Fruit fly (Drosophila melanogaster) whole organism, pupa: ENCODE measurements around the gene CG4982.

Experiments used
- CG10348 ChIP-seq: fragments of 200-800 bp; sonication (Bioruptor generic); IDR thresholded peaks from 2 replicates; pipeline ENCODE4 v1.3.6; 2022; ENCODE audit warnings: missing biosample characterization, missing genetic modification characterization
- CG12605 ChIP-seq: fragments of 200-800 bp; sonication (Bioruptor generic); IDR thresholded peaks from 2 replicates; pipeline ENCODE4 v1.3.6; 2022; ENCODE audit warnings: missing biosample characterization, missing genetic modification characterization
- CG13204 ChIP-seq: fragments of 200-800 bp; sonication (Bioruptor generic); optimal IDR thresholded peaks from 2 replicates; lab custom pipeline; 2018; ENCODE audit warnings: missing biosample characterization, mild to moderate bottlenecking, missing genetic modification characterization, moderate library complexity
- CG14655 ChIP-seq: fragments of 200-800 bp; sonication (Bioruptor generic); optimal IDR thresholded peaks from 3 replicates; lab custom pipeline; 2017; ENCODE audit warnings: mild to moderate bottlenecking, missing biosample characterization, missing genetic modification reagents, missing genetic modification characterization
- CG15710 ChIP-seq: fragments of 200-800 bp; sonication (Bioruptor generic); optimal IDR thresholded peaks from 2 replicates; lab custom pipeline; 2018; ENCODE audit warnings: missing biosample characterization, mild to moderate bottlenecking, missing genetic modification characterization, moderate library complexity
- CG17806 ChIP-seq: fragments of 200-800 bp; sonication (Bioruptor generic); optimal IDR thresholded peaks from 2 replicates; lab custom pipeline; 2018; ENCODE audit warnings: missing biosample characterization, mild to moderate bottlenecking, missing genetic modification characterization, moderate library complexity
- CG32121 ChIP-seq: fragments of 200-800 bp; sonication (Bioruptor generic); IDR thresholded peaks from 2 replicates; pipeline ENCODE4 v1.3.6; 2022; ENCODE audit warnings: missing biosample characterization, missing genetic modification characterization
- CG34367 ChIP-seq: fragments of 200-800 bp; sonication (Bioruptor generic); optimal IDR thresholded peaks from 2 replicates; lab custom pipeline; 2018; ENCODE audit warnings: missing biosample characterization, mild to moderate bottlenecking, missing genetic modification characterization
- CG4496 ChIP-seq: fragments of 200-800 bp; sonication (Bioruptor generic); IDR thresholded peaks from 3 replicates; pipeline ENCODE4 v1.3.6; 2022; ENCODE audit warnings: missing biosample characterization, missing genetic modification characterization
- CG8159 ChIP-seq: fragments of 200-800 bp; sonication (Bioruptor generic); optimal IDR thresholded peaks from 3 replicates; lab custom pipeline; 2018; ENCODE audit warnings: missing biosample characterization, mild to moderate bottlenecking, missing genetic modification characterization, moderate library complexity
- CG8301 ChIP-seq: fragments of 200-800 bp; sonication (Bioruptor generic); optimal IDR thresholded peaks from 2 replicates; lab custom pipeline; 2018; ENCODE audit warnings: missing biosample characterization, mild to moderate bottlenecking, missing genetic modification characterization
- CG9948 ChIP-seq: fragments of 200-800 bp; sonication (Bioruptor generic); optimal IDR thresholded peaks from 2 replicates; lab custom pipeline; 2018; ENCODE audit warnings: missing biosample characterization, mild to moderate bottlenecking, missing genetic modification characterization, moderate library complexity
- D1 ChIP-seq: fragments of 200-800 bp; sonication (Bioruptor generic); optimal IDR thresholded peaks from 2 replicates; lab custom pipeline; 2018; ENCODE audit warnings: missing biosample characterization, mild to moderate bottlenecking, missing genetic modification characterization, moderate library complexity
- EcR ChIP-seq: fragments of 200-800 bp; sonication (Bioruptor generic); optimal IDR thresholded peaks from 3 replicates; lab custom pipeline; 2019; ENCODE audit warnings: missing biosample characterization, missing genetic modification characterization, mild to moderate bottlenecking, moderate library complexity, missing genetic modification reagents
- Ets98B ChIP-seq: fragments of 200-800 bp; sonication (Bioruptor generic); IDR thresholded peaks from 2 replicates; pipeline ENCODE4 v1.3.6; 2022; ENCODE audit warnings: missing biosample characterization, missing genetic modification characterization
- Pif1A ChIP-seq: fragments of 200-800 bp; sonication (Bioruptor generic); optimal IDR thresholded peaks from 3 replicates; lab custom pipeline; 2016; ENCODE audit warnings: missing biosample characterization, missing genetic modification characterization
- Pif1B ChIP-seq: fragments of 200-800 bp; sonication (Bioruptor generic); optimal IDR thresholded peaks from 3 replicates; lab custom pipeline; 2016; ENCODE audit warnings: missing biosample characterization, missing genetic modification characterization
- Snoo ChIP-seq: fragments of 200-800 bp; sonication (Bioruptor generic); optimal IDR thresholded peaks from 3 replicates; lab custom pipeline; 2017; ENCODE audit warnings: missing biosample characterization, mild to moderate bottlenecking, missing genetic modification characterization, inconsistent platforms
- fd96Ca ChIP-seq: fragments of 200-800 bp; sonication (Bioruptor generic); IDR thresholded peaks from 3 replicates; pipeline ENCODE4 v1.3.6; 2022; ENCODE audit warnings: missing biosample characterization, missing genetic modification characterization
- gl ChIP-seq: fragments of 200-800 bp; sonication (Bioruptor generic); optimal IDR thresholded peaks from 2 replicates; lab custom pipeline; 2018; ENCODE audit warnings: missing biosample characterization, mild to moderate bottlenecking, missing genetic modification characterization
- rn ChIP-seq: fragments of 200-800 bp; sonication (Bioruptor generic); IDR thresholded peaks from 2 replicates; pipeline ENCODE4 v1.3.6; 2022; ENCODE audit warnings: missing biosample characterization, missing genetic modification characterization

CG4982 gene

dm6 chr3L:16283821-16284220 is 17.4 kb upstream of the CG4982 start, which contains the start of gene CG13048:
Gene CG13048 (minus strand): TSS chr3L:16283921.
- TF ChIP-seq CG10348 (GFP tag; lab: Robert Waterston, UW) (0 out of 2 replicates have a peak, but pooled peaks have one; percentile 16), Snoo (no peak)

dm6 chr3L:16285346-16285911 is 15.8 kb upstream of the CG4982 start, which contains the start of gene CG13047:
Gene CG13047 (minus strand): TSS chr3L:16285396.
- TF ChIP-seq CG8301: no peak
- no peak for TF ChIP-seq CG10348 (GFP tag; lab: Robert Waterston, UW)
- TF ChIP-seq CG12605: no peak
- TF ChIP-seq Pif1A (GFP tag; lab: Kevin White, UChicago): no peak
- TF ChIP-seq D1: no peak
- peak; percentile 1 for TF ChIP-seq CG34367 (tag; lab: Kevin White, UChicago)
- no peak for TF ChIP-seq EcR (GFP tag; lab: Kevin White, UChicago)
- no peak for TF ChIP-seq gl
- no peak for TF ChIP-seq Ets98B
- TF ChIP-seq fd96Ca: no peak
- TF ChIP-seq CG32121: no peak
- no peak for TF ChIP-seq Pif1B (GFP tag; lab: Kevin White, UChicago)
- TF ChIP-seq CG15710 (tag; lab: Kevin White, UChicago): peak; percentile 29
- no peak for TF ChIP-seq CG13204 (GFP tag; lab: Kevin White, UChicago)
- TF ChIP-seq CG4496: 0 out of 3 replicates have a peak, but pooled peaks have one; percentile 17
- TF ChIP-seq CG9948 (tag; lab: Kevin White, UChicago): peak; percentile 52
- peak; percentile 33 for TF ChIP-seq CG17806 (tag; lab: Kevin White, UChicago)
- peak; percentile 55 for TF ChIP-seq CG8159 (tag; lab: Kevin White, UChicago)
- no peak for TF ChIP-seq rn
- peak; percentile 17 for TF ChIP-seq CG14655 (GFP tag; lab: Kevin White, UChicago)
- TF ChIP-seq Snoo: no peak

dm6 chr3L:16286258-16286657 is 15.0 kb upstream of the CG4982 start:
- peak; percentile 33 for TF ChIP-seq CG13204 (GFP tag; lab: Kevin White, UChicago)
- no peak for TF ChIP-seq rn
- no peak for TF ChIP-seq CG10348 (GFP tag; lab: Robert Waterston, UW)
- peak; percentile 89 for TF ChIP-seq CG8159 (tag; lab: Kevin White, UChicago)
- no peak for TF ChIP-seq CG32121
- TF ChIP-seq D1: peak; percentile 62
- peak; percentile 67 for TF ChIP-seq CG34367 (tag; lab: Kevin White, UChicago)
- TF ChIP-seq CG8301: no peak
- TF ChIP-seq CG9948 (tag; lab: Kevin White, UChicago): peak; percentile 70
- peak; percentile 53 for TF ChIP-seq gl
- no peak for TF ChIP-seq Ets98B
- no peak for TF ChIP-seq fd96Ca
- peak; percentile 56 for TF ChIP-seq Pif1B (GFP tag; lab: Kevin White, UChicago)
- peak; percentile 87 for TF ChIP-seq EcR (GFP tag; lab: Kevin White, UChicago)
- TF ChIP-seq CG12605: no peak
- peak; percentile 86 for TF ChIP-seq CG15710 (tag; lab: Kevin White, UChicago)
- TF ChIP-seq CG4496: no peak
- TF ChIP-seq CG17806 (tag; lab: Kevin White, UChicago): peak; percentile 76
- TF ChIP-seq Pif1A (GFP tag; lab: Kevin White, UChicago): peak; percentile 65
- TF ChIP-seq CG14655 (GFP tag; lab: Kevin White, UChicago): peak; percentile 27
- peak; percentile 7 for TF ChIP-seq Snoo

- TF ChIP-seq CG12605: no peak
- no peak for TF ChIP-seq D1
- TF ChIP-seq CG4496: no peak
- no peak for TF ChIP-seq Snoo
- no peak for TF ChIP-seq gl
- TF ChIP-seq EcR (GFP tag; lab: Kevin White, UChicago): no peak
- TF ChIP-seq CG15710 (tag; lab: Kevin White, UChicago): no peak
- no peak for TF ChIP-seq Pif1A (GFP tag; lab: Kevin White, UChicago)
- TF ChIP-seq CG34367 (tag; lab: Kevin White, UChicago): no peak
Observed at dm6 chr3L:16288322-16288721, 12.9 kb upstream of the CG4982 start, which contains the start of gene CG13046. Gene CG13046 (minus strand): TSS chr3L:16288422.

dm6 chr3L:16289067-16289466 is 12.2 kb upstream of the CG4982 start:
- TF ChIP-seq Pif1A (GFP tag; lab: Kevin White, UChicago) (peak; percentile 25), Ets98B (no peak), rn (no peak), CG32121 (no peak), Pif1B (GFP tag; lab: Kevin White, UChicago) (no peak), fd96Ca (no peak), CG12605 (no peak), CG9948 (tag; lab: Kevin White, UChicago) (peak; percentile 32), Snoo (no peak), CG10348 (GFP tag; lab: Robert Waterston, UW) (no peak), EcR (GFP tag; lab: Kevin White, UChicago) (no peak), CG4496 (no peak), D1 (no peak), gl (no peak), CG17806 (tag; lab: Kevin White, UChicago) (peak; percentile 22), CG14655 (GFP tag; lab: Kevin White, UChicago) (peak; percentile 52), CG34367 (tag; lab: Kevin White, UChicago) (peak; percentile 3), CG13204 (GFP tag; lab: Kevin White, UChicago) (no peak), CG15710 (tag; lab: Kevin White, UChicago) (peak; percentile 5), CG8301 (no peak), CG8159 (tag; lab: Kevin White, UChicago) (peak; percentile 10)

dm6 chr3L:16290850-16291249 is 10.4 kb upstream of the CG4982 start, which contains the start of gene CG13045:
Gene CG13045 (minus strand): TSS chr3L:16290950.
- TF ChIP-seq gl (no peak), D1 (no peak)
